Worm (Caenorhabditis elegans) whole organism, L1 larva: Measurements from ENCODE around the gene syd-1.
A peak's percentile ranks its signal among the peaks of the same experiment; 100 is the strongest.

Source experiments
- C16A3.4 ChIP-seq: fragments of 150-350 bp; optimal IDR thresholded peaks from 2 replicates; lab custom pipeline; 2014; ENCODE audit warnings: missing biosample characterization, missing genetic modification characterization
- F16B12.6 ChIP-seq: fragments of 150-350 bp; optimal IDR thresholded peaks from 2 replicates; lab custom pipeline; 2014; ENCODE audit warnings: missing biosample characterization, missing genetic modification characterization
- Y116A8C.19 ChIP-seq: sonication (generic microtip); optimal IDR thresholded peaks from 2 replicates; lab custom pipeline; 2016; ENCODE audit warnings: missing compliant biosample characterization, missing genetic modification characterization, borderline replicate concordance
- blmp-1 ChIP-seq: fragments of 150-350 bp; optimal IDR thresholded peaks from 2 replicates; lab custom pipeline; 2014; ENCODE audit warnings: missing biosample characterization, missing genetic modification characterization
- ceh-82 ChIP-seq, 3 experiments: fragments of 150-350 bp in 1 of 3; sonication (generic microtip) in 2 of 3; optimal IDR thresholded peaks; 2 replicates each; lab custom pipeline; 2014 to 2017; ENCODE audit warnings: missing biosample characterization in 3 of 3, missing genetic modification characterization in 3 of 3
- ceh-88 ChIP-seq: fragments of 200-800 bp; sonication (Bioruptor generic); IDR thresholded peaks from 2 replicates; pipeline ENCODE4 v1.3.6; 2022; ENCODE audit warnings: missing genetic modification characterization, missing compliant biosample characterization
- ceh-90 ChIP-seq: sonication (generic microtip); optimal IDR thresholded peaks from 2 replicates; lab custom pipeline; 2016; ENCODE audit warnings: missing genetic modification characterization, missing compliant biosample characterization
- dpl-1 ChIP-seq, 3 experiments: fragments of 150-350 bp in 2 of 3; sonication (generic microtip) in 1 of 3; optimal IDR thresholded peaks; 2 replicates each; lab custom pipeline; 2014 to 2017; ENCODE audit warnings: missing biosample characterization in 3 of 3, missing genetic modification characterization in 3 of 3, missing genetic modification reagents in 3 of 3
- dsc-1 ChIP-seq: sonication (generic microtip); optimal IDR thresholded peaks from 2 replicates; lab custom pipeline; 2016; ENCODE audit warnings: mild to moderate bottlenecking, missing genetic modification characterization, missing compliant biosample characterization
- efl-1 ChIP-seq, 4 experiments: fragments of 150-350 bp; optimal IDR thresholded peaks in 3 of 4; peaks in 1 of 4; 1 replicate in 1 of 4; 2 replicates in 3 of 4; lab custom pipeline; 2014; ENCODE audit warnings: missing biosample characterization in 2 of 4, missing genetic modification characterization in 2 of 4, missing genetic modification reagents in 2 of 4
- egl-13 ChIP-seq: sonication (generic microtip); optimal IDR thresholded peaks from 2 replicates; lab custom pipeline; 2016; ENCODE audit warnings: missing genotype, missing genetic modification reagents, missing genetic modification characterization, missing compliant biosample characterization
- fkh-10 ChIP-seq: sonication (generic microtip); optimal IDR thresholded peaks from 2 replicates; lab custom pipeline; 2017; ENCODE audit warnings: missing biosample characterization, missing genetic modification reagents, missing genetic modification characterization
- fos-1 ChIP-seq: fragments of 150-350 bp; optimal IDR thresholded peaks from 2 replicates; lab custom pipeline; 2014; ENCODE audit warnings: missing biosample characterization, missing genetic modification characterization
- hlh-4 ChIP-seq: sonication (generic microtip); optimal IDR thresholded peaks from 2 replicates; lab custom pipeline; 2016; ENCODE audit warnings: mild to moderate bottlenecking, missing genetic modification characterization, missing compliant biosample characterization
- jun-1 ChIP-seq: fragments of 150-350 bp; optimal IDR thresholded peaks from 2 replicates; lab custom pipeline; 2014; ENCODE audit warnings: missing biosample characterization, missing genetic modification reagents, missing genetic modification characterization
- lin-13 ChIP-seq: fragments of 150-350 bp; optimal IDR thresholded peaks from 2 replicates; lab custom pipeline; 2014; ENCODE audit warnings: missing biosample characterization, missing genetic modification reagents, missing genetic modification characterization
- lin-14 ChIP-seq: fragments of 200-800 bp; sonication (Bioruptor generic); optimal IDR thresholded peaks from 2 replicates; lab custom pipeline; 2018; ENCODE audit warnings: mild to moderate bottlenecking, missing genetic modification characterization, moderate library complexity, missing compliant biosample characterization
- lin-35 ChIP-seq, 2 experiments: fragments of 150-350 bp; optimal IDR thresholded peaks; 2 replicates each; lab custom pipeline; 2014; ENCODE audit warnings: missing biosample characterization in 2 of 2, missing genetic modification characterization in 2 of 2, missing genetic modification reagents in 2 of 2
- lsy-2 ChIP-seq, 2 experiments: fragments of 150-350 bp; optimal IDR thresholded peaks; 2 replicates each; lab custom pipeline; 2014; ENCODE audit warnings: missing biosample characterization in 2 of 2, missing genetic modification characterization in 2 of 2
- mep-1 ChIP-seq: fragments of 150-350 bp; optimal IDR thresholded peaks from 2 replicates; lab custom pipeline; 2014; ENCODE audit warnings: missing biosample characterization, missing genetic modification characterization
- nhr-12 ChIP-seq: sonication (generic microtip); optimal IDR thresholded peaks from 2 replicates; lab custom pipeline; 2017; ENCODE audit warnings: missing biosample characterization, missing genetic modification characterization
- nhr-20 ChIP-seq: sonication (generic microtip); optimal IDR thresholded peaks from 2 replicates; lab custom pipeline; 2016; ENCODE audit warnings: mild to moderate bottlenecking, missing genetic modification characterization, missing compliant biosample characterization
- nhr-28 ChIP-seq: fragments of 150-350 bp; optimal IDR thresholded peaks from 2 replicates; lab custom pipeline; 2014; ENCODE audit warnings: missing biosample characterization, missing genetic modification characterization
- nhr-47 ChIP-seq: sonication (generic microtip); optimal IDR thresholded peaks from 2 replicates; lab custom pipeline; 2016; ENCODE audit warnings: mild to moderate bottlenecking, missing genetic modification characterization, moderate library complexity, missing compliant biosample characterization
- nhr-71 ChIP-seq: sonication (generic microtip); optimal IDR thresholded peaks from 2 replicates; lab custom pipeline; 2016; ENCODE audit warnings: mild to moderate bottlenecking, missing genetic modification characterization, moderate library complexity, missing compliant biosample characterization
- nhr-76 ChIP-seq: sonication (generic microtip); optimal IDR thresholded peaks from 2 replicates; lab custom pipeline; 2017; ENCODE audit warnings: missing biosample characterization, missing genetic modification characterization
- nhr-77 ChIP-seq: fragments of 150-350 bp; optimal IDR thresholded peaks from 2 replicates; lab custom pipeline; 2014; ENCODE audit warnings: missing biosample characterization, missing genetic modification characterization
- rnt-1 ChIP-seq: sonication (generic microtip); optimal IDR thresholded peaks from 2 replicates; lab custom pipeline; 2016; ENCODE audit warnings: mild to moderate bottlenecking, missing genetic modification characterization, moderate library complexity, missing compliant biosample characterization
- snpc-4 ChIP-seq: fragments of 150-350 bp; optimal IDR thresholded peaks from 2 replicates; lab custom pipeline; 2014; ENCODE audit warnings: missing biosample characterization, missing genetic modification characterization
- snu-23 ChIP-seq: sonication (generic microtip); optimal IDR thresholded peaks from 2 replicates; lab custom pipeline; 2016; ENCODE audit warnings: missing genetic modification characterization, missing compliant biosample characterization
- swsn-7 ChIP-seq: sonication (generic microtip); optimal IDR thresholded peaks from 2 replicates; lab custom pipeline; 2016; ENCODE audit warnings: missing genetic modification characterization, missing compliant biosample characterization
- unc-130 ChIP-seq: fragments of 150-350 bp; optimal IDR thresholded peaks from 2 replicates; lab custom pipeline; 2017; ENCODE audit warnings: missing biosample characterization, missing genetic modification characterization, inconsistent platforms
- zip-4 ChIP-seq: fragments of 200-800 bp; sonication (Bioruptor generic); optimal IDR thresholded peaks from 2 replicates; lab custom pipeline; 2018; ENCODE audit warnings: mild to moderate bottlenecking, missing genetic modification characterization, moderate library complexity, missing compliant biosample characterization
- ztf-4 ChIP-seq: fragments of 150-350 bp; optimal IDR thresholded peaks from 2 replicates; lab custom pipeline; 2014; ENCODE audit warnings: missing biosample characterization, missing genetic modification characterization

syd-1 gene

DNA sequence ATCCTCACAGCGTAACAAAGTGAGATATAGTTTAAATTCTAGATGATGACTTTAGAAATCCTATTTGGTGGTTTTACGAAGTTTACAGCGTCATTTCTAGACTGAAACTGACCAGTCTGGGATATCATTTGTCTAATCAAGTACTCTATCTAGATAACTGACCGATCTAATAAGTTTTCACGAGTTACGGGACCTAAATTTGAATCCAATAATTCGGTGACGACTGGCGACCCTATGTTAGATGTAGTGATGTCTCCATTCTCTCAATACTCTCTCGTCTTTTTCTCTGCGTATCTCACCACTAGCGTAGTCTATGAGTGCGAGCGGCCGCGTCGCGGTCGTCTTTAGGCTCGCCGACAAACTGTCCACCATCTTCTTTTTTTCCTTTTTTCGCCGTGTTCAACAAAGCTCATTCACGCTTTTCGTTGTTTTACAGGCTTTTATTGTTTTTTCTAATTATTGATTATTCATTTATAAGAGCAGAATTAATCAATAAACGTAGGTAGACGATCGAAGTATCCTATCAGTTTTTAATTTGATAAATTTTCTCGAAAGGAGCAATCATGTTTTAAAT is 20.7 kb upstream of the syd-1 start:
- TF ChIP-seq nhr-76 (no peak), unc-130 (tag; lab: Kevin White, UChicago) (no peak), snpc-4 (tag; lab: Kevin White, UChicago) (no peak), nhr-71 (tag; lab: Kevin White, UChicago) (peak; percentile 45), nhr-77 (no peak), swsn-7 (tag; lab: Kevin White, UChicago) (peak; percentile 23), mep-1 (tag; lab: Kevin White, UChicago) (peak; percentile 17), nhr-20 (peak; percentile 35), blmp-1 (tag; lab: Kevin White, UChicago) (peak; percentile 29), egl-13 (tag; lab: Kevin White, UChicago) (no peak), fkh-10 (no peak), ceh-82 (tag; optimal IDR thresholded peaks at IDR 0.05; lab: Kevin White, UChicago) (no peak), fos-1 (tag; lab: Kevin White, UChicago) (no peak), lin-13 (GFP tag; lab: Kevin White, UChicago) (peak; percentile 14), lin-35 (GFP tag; optimal IDR thresholded peaks at IDR 0.05; lab: Kevin White, UChicago) (peak in 1 of 2 experiments; percentile 61), efl-1 (optimal IDR thresholded peaks at IDR 0.05; lab: Kevin White, UChicago) (peak; percentile 30 to 49), efl-1 (GFP tag; optimal IDR thresholded peaks at IDR 0.05 in 1 of 2; lab: Kevin White, UChicago) (peak; percentile 20 to 78), dsc-1 (tag; lab: Kevin White, UChicago) (no peak), F16B12.6 (tag; lab: Kevin White, UChicago) (peak; percentile 21), C16A3.4 (peak; percentile 4), snu-23 (GFP tag; lab: Kevin White, UChicago) (peak; percentile 40), dpl-1 (GFP tag; optimal IDR thresholded peaks at IDR 0.05; lab: Kevin White, UChicago) (peak in 1 of 3 experiments; percentile 10), lin-14 (GFP tag; lab: Kevin White, UChicago) (peak; percentile 32), zip-4 (no peak), nhr-12 (tag; lab: Kevin White, UChicago) (no peak), lsy-2 (tag; optimal IDR thresholded peaks at IDR 0.05; lab: Kevin White, UChicago) (peak; percentile 10 to 48), rnt-1 (tag; lab: Kevin White, UChicago) (peak; percentile 16)

ce11 chrII:7614334-7614733 is 19.6 kb upstream of the syd-1 start:
- TF ChIP-seq Y116A8C.19 (tag; lab: Kevin White, UChicago) (no peak), blmp-1 (tag; lab: Kevin White, UChicago) (peak; percentile 5), lin-14 (GFP tag; lab: Kevin White, UChicago) (peak; percentile 38), nhr-12 (tag; lab: Kevin White, UChicago) (no peak), mep-1 (tag; lab: Kevin White, UChicago) (peak; percentile 14), lin-35 (GFP tag; optimal IDR thresholded peaks at IDR 0.05; lab: Kevin White, UChicago) (peak in 1 of 2 experiments; percentile 8), ceh-90 (tag; lab: Kevin White, UChicago) (no peak)
- TF ChIP-seq, all 84 proteins: peak for 4

DNA sequence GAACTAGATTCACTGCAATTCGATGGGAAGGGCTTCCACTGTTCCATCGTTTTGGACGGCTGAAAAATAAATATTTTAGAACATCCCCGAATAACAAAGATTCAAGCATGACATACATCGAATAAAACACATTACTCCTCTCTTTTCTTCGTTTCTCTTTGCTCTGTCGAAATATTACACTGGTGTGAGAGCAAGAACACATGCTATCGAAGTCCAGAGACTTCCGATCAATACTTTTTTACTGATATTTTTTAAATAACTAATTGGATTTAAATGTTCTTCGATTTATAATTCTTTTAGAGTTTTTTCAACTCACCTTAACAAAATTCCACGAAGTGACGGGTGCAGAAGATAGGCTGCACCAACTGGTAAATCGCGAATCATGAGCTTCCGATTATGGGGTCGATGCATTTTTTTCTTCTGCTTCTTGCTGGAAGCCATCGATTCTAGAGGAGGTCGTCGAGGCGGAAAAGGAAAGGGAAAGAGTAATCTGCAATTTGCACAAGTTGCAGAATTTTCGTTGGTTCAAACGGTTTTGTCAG is 18.6 kb upstream of the syd-1 start, which contains the start of the genes oig-4 and R07G3.7:
oig-4 (plus strand) TSS at position 301 of the 542 bp plus-strand sequence.
R07G3.7 (minus strand) TSS at position 492 of the 542 bp plus-strand sequence.
- TF ChIP-seq dsc-1 (tag; lab: Kevin White, UChicago) = peak; percentile 19
- TF ChIP-seq ztf-4 (tag; lab: Kevin White, UChicago) = no peak
- no peak for TF ChIP-seq hlh-4 (tag; lab: Kevin White, UChicago)
- TF ChIP-seq jun-1 (tag; lab: Kevin White, UChicago) = no peak
- TF ChIP-seq nhr-47 (tag; lab: Kevin White, UChicago) = no peak
- no peak for TF ChIP-seq nhr-28 (tag; lab: Kevin White, UChicago)

DNA sequence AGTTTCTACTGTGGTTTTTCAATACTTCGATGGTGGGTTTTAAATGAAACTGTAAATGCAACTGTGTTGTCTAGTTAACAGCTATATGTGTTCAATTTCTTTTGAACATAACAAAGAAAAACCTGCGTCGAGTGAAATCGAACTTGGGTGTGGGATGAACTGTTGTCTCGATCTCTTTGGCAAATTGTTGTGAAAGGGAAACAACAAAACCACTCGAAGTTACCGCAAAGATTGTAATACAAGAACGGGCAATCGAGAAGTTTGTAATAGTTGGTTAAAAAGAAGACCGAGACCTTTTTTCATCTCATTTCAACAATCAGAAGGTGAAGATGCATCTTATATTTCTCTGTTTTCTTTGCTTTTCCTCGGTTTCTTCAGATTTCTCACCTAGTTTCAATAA is 13.2 kb upstream of the syd-1 start, which contains the start of gene lips-17:
lips-17 (plus strand) TSS at position 301 of the 400 bp plus-strand sequence.
- TF ChIP-seq Y116A8C.19 (tag; lab: Kevin White, UChicago) = no peak
- no peak for TF ChIP-seq ceh-88
